Worm (Caenorhabditis elegans): Measurements from ENCODE around the gene F55A11.7.

- TF ChIP-seq egl-27 (tag; optimal IDR thresholded peaks at IDR 0.05), result no peak
- TF ChIP-seq ceh-32 (tag; optimal IDR thresholded peaks at IDR 0.05; ENCODE audit: poor library complexity), result no peak
- no peak for TF ChIP-seq unc-62 (GFP tag; optimal IDR thresholded peaks at IDR 0.05 in 1 of 2)
- no peak for TF ChIP-seq unc-62 (tag; optimal IDR thresholded peaks at IDR 0.05)
- no peak for TF ChIP-seq ama-1 (optimal IDR thresholded peaks at IDR 0.05)
- no peak for TF ChIP-seq ceh-82 (tag; optimal IDR thresholded peaks at IDR 0.05)
- no peak for TF ChIP-seq ztf-7 (tag; optimal IDR thresholded peaks at IDR 0.05)
- TF ChIP-seq attf-4 (tag; optimal IDR thresholded peaks at IDR 0.05), result no peak
- TF ChIP-seq ces-1 (GFP tag; optimal IDR thresholded peaks at IDR 0.05), result no peak
Observed at ce11 chrV:11817263-11817726, 30.1 kb upstream of the F55A11.7 start.

Measured in whole organism, L4 larva.